Worm (Caenorhabditis elegans): Measurements from ENCODE around the gene F38A5.6.

DNA sequence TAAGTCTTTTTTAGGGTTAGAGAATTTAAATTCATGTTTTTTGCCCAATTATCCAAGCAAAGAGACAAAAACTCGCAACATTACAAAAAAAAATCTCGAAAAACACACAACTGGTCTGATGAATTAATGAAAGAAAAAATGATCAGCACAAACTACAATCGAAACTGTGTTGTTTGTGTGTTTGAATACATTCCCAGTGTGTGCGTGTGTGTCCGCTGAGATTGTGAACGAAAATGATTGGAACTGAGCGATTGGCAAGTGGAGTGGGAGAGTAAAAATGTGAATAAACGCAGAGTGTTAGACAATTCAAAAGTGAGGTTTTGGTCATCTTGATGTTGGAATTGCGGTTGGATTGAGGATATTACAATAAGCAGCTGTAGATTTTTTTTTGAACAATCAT, 9.4 kb upstream of the F38A5.6 start:
- no peak for TF ChIP-seq ama-1 (optimal IDR thresholded peaks at IDR 0.05)
- TF ChIP-seq flt-1 (GFP tag; IDR thresholded peaks at IDR 0.05), result no peak
- TF ChIP-seq ets-7 (tag; optimal IDR thresholded peaks at IDR 0.05), result no peak
- no peak for TF ChIP-seq hmbx-1 (tag; optimal IDR thresholded peaks at IDR 0.05)
- no peak for TF ChIP-seq scrt-1 (GFP tag; IDR thresholded peaks at IDR 0.05)
- TF ChIP-seq tbx-11 (GFP tag; IDR thresholded peaks at IDR 0.05), result no peak
- no peak for TF ChIP-seq tra-4 (tag; optimal IDR thresholded peaks at IDR 0.05)
- TF ChIP-seq B0310.2 (tag; optimal IDR thresholded peaks at IDR 0.05), result no peak
- TF ChIP-seq sea-1 (GFP tag; conservative IDR thresholded peaks at IDR 0.05), result no peak
- TF ChIP-seq aly-1 (tag; optimal IDR thresholded peaks at IDR 0.05), result no peak
- TF ChIP-seq F13C5.2 (tag; optimal IDR thresholded peaks at IDR 0.05), result no peak
- TF ChIP-seq pes-1 (GFP tag; IDR thresholded peaks at IDR 0.05), result no peak

Data from whole organism, early embryonic.